Worm (Caenorhabditis elegans): ENCODE measurements around the gene ZK185.2.

- no peak for TF ChIP-seq pha-4 (tag; optimal IDR thresholded peaks at IDR 0.05)
- no peak for TF ChIP-seq lin-13 (tag; optimal IDR thresholded peaks at IDR 0.05)
- TF ChIP-seq nhr-237 (tag; optimal IDR thresholded peaks at IDR 0.05): no peak
These were observed 9.6 kb upstream of the ZK185.2 start for ce11 chrIV:4526724-4527123.
